Fruit fly (Drosophila melanogaster) whole organism, wandering third instar larva: ENCODE results near the gene CG4496.

Experiments used
- CG9705 ChIP-seq: fragments of 200-800 bp; sonication (Bioruptor generic); optimal IDR thresholded peaks from 2 replicates; lab custom pipeline; 2018; ENCODE audit warnings: missing biosample characterization, mild to moderate bottlenecking, missing genetic modification characterization
- Dfd ChIP-seq: fragments of >200 bp; optimal IDR thresholded peaks from 2 replicates; lab custom pipeline; 2017; ENCODE audit warnings: missing biosample characterization, missing genetic modification characterization
- Hr78 ChIP-seq: fragments of >200 bp; optimal IDR thresholded peaks from 2 replicates; lab custom pipeline; 2017; ENCODE audit warnings: missing biosample characterization, missing genetic modification characterization
- N ChIP-seq: fragments of >200 bp; optimal IDR thresholded peaks from 2 replicates; lab custom pipeline; 2018; ENCODE audit warnings: missing biosample characterization, missing external identifiers, missing genetic modification characterization
- br ChIP-seq: fragments of 200-800 bp; sonication (Bioruptor generic); optimal IDR thresholded peaks from 2 replicates; lab custom pipeline; 2016; ENCODE audit warnings: missing biosample characterization, missing genetic modification characterization
- brk ChIP-seq: fragments of 200-800 bp; sonication (Bioruptor generic); optimal IDR thresholded peaks from 2 replicates; lab custom pipeline; 2016; ENCODE audit warnings: missing biosample characterization, mild to moderate bottlenecking, missing genetic modification characterization
- dl ChIP-seq, 2 experiments: fragments of 175-275, 200-275 bp in 1 of 2; fragments of 200-275 bp in 1 of 2; sonication (Bioruptor generic); optimal IDR thresholded peaks; lab custom pipeline; 2018; ENCODE audit warnings: mild to moderate bottlenecking in 2 of 2, missing biosample characterization in 2 of 2, missing genetic modification characterization in 2 of 2, moderate library complexity in 2 of 2; ENCODE audit not compliant: partially characterized antibody in 2 of 2, insufficient read depth in 1 of 2
- dsf ChIP-seq: sonication (Bioruptor generic); optimal IDR thresholded peaks from 2 replicates; lab custom pipeline; 2016; ENCODE audit warnings: missing biosample characterization, missing genetic modification characterization, borderline replicate concordance
- h ChIP-seq: fragments of 200-800 bp; sonication (Bioruptor generic); optimal IDR thresholded peaks from 3 replicates; lab custom pipeline; 2016; ENCODE audit warnings: missing biosample characterization, mild to moderate bottlenecking, missing genetic modification characterization
- psq ChIP-seq: fragments of 200-800 bp; sonication (Bioruptor generic); optimal IDR thresholded peaks from 3 replicates; lab custom pipeline; 2017; ENCODE audit warnings: missing biosample characterization, mild to moderate bottlenecking, missing genetic modification characterization, moderate library complexity
- woc ChIP-seq: sonication (Bioruptor generic); optimal IDR thresholded peaks from 2 replicates; lab custom pipeline; 2016; ENCODE audit warnings: missing biosample characterization, mild to moderate bottlenecking, missing genetic modification characterization

- TF ChIP-seq N (GFP tag; lab: Kevin White, UChicago): no peak
- no peak for TF ChIP-seq dl (GFP tag; optimal IDR thresholded peaks at IDR 0.05; lab: Kevin White, UChicago; ENCODE audit: insufficient read depth in 1 of 2, partially characterized antibody in 2 of 2)
- TF ChIP-seq woc (GFP tag; lab: Kevin White, UChicago): no peak
- TF ChIP-seq dsf (GFP tag; lab: Kevin White, UChicago): no peak
- TF ChIP-seq br (GFP tag; lab: Kevin White, UChicago): no peak
- no peak for TF ChIP-seq Dfd (GFP tag; lab: Kevin White, UChicago)
- no peak for TF ChIP-seq CG9705 (GFP tag; lab: Kevin White, UChicago)
- no peak for TF ChIP-seq psq (GFP tag; lab: Kevin White, UChicago)
- TF ChIP-seq h (GFP tag; lab: Kevin White, UChicago): no peak
- TF ChIP-seq brk: no peak
- no peak for TF ChIP-seq Hr78 (GFP tag; lab: Kevin White, UChicago)
Measured at dm6 chr2L:7181978-7182392, 7.8 kb downstream of the CG4496 start, which contains the start of gene MICU1.
